Fruit fly (Drosophila melanogaster) whole organism, embryonic: ENCODE data around the gene Pp1alpha-96A.

Source experiments
- Bteb2 ChIP-seq: fragments of 200-800 bp; sonication (Bioruptor generic); optimal IDR thresholded peaks from 2 replicates; lab custom pipeline; 2016; ENCODE audit warnings: missing biosample characterization, missing genetic modification characterization
- CG10654 ChIP-seq: fragments of 200-800 bp; sonication (Bioruptor generic); optimal IDR thresholded peaks from 2 replicates; lab custom pipeline; 2016; ENCODE audit warnings: missing biosample characterization, missing genetic modification characterization
- CG11504 ChIP-seq: fragments of 200-800 bp; sonication (Bioruptor generic); optimal IDR thresholded peaks from 3 replicates; lab custom pipeline; 2019; ENCODE audit warnings: missing biosample characterization, mild to moderate bottlenecking, missing genetic modification characterization, moderate library complexity
- CG12104 ChIP-seq: fragments of 200-800 bp; sonication (Bioruptor generic); optimal IDR thresholded peaks from 3 replicates; lab custom pipeline; 2016; ENCODE audit warnings: missing biosample characterization, missing genetic modification characterization
- CG14441 ChIP-seq: fragments of 200-800 bp; sonication (Bioruptor generic); IDR thresholded peaks from 2 replicates; pipeline ENCODE4 v1.3.6; 2022; ENCODE audit warnings: missing biosample characterization, missing genetic modification characterization
- CG16813 ChIP-seq: fragments of 200-800 bp; sonication (Bioruptor generic); IDR thresholded peaks from 3 replicates; pipeline ENCODE4 v1.3.6; 2022; ENCODE audit warnings: missing biosample characterization, missing genetic modification characterization; ENCODE audit not compliant: partially characterized antibody
- CG17568 ChIP-seq: fragments of 200-800 bp; sonication (Bioruptor generic); optimal IDR thresholded peaks from 2 replicates; lab custom pipeline; 2018; ENCODE audit warnings: missing biosample characterization, mild to moderate bottlenecking, missing genetic modification characterization, moderate library complexity
- CG17612 ChIP-seq: fragments of 200-800 bp; sonication (Bioruptor generic); IDR thresholded peaks from 2 replicates; pipeline ENCODE4 v1.3.6; 2022; ENCODE audit warnings: missing biosample characterization, missing genetic modification characterization
- CG17829 ChIP-seq: fragments of 200-800 bp; optimal IDR thresholded peaks from 2 replicates; lab custom pipeline; 2019; ENCODE audit warnings: missing biosample characterization, mild to moderate bottlenecking, missing genetic modification characterization, moderate library complexity
- CG2120 ChIP-seq: fragments of 200-800 bp; sonication (Bioruptor generic); optimal IDR thresholded peaks from 3 replicates; lab custom pipeline; 2016; ENCODE audit warnings: missing biosample characterization, missing genetic modification characterization
- CG2129 ChIP-seq: fragments of 200-800 bp; sonication (Bioruptor generic); IDR thresholded peaks from 2 replicates; pipeline ENCODE4 v1.3.6; 2022; ENCODE audit warnings: missing biosample characterization, missing genetic modification characterization; ENCODE audit not compliant: partially characterized antibody
- CG2889 ChIP-seq: fragments of 200-800 bp; sonication (Bioruptor generic); IDR thresholded peaks from 3 replicates; pipeline ENCODE4 v1.3.6; 2022; ENCODE audit warnings: missing biosample characterization, missing genetic modification characterization
- CG31441 ChIP-seq: fragments of 200-800 bp; sonication (Bioruptor generic); IDR thresholded peaks from 2 replicates; pipeline ENCODE4 v1.3.6; 2022; ENCODE audit warnings: missing biosample characterization, missing genetic modification characterization
- CG32772 ChIP-seq: fragments of 200-800 bp; sonication (Bioruptor generic); IDR thresholded peaks from 2 replicates; pipeline ENCODE4 v1.3.6; 2022; ENCODE audit warnings: missing biosample characterization, missing genetic modification characterization
- CG4854 ChIP-seq: fragments of 200-800 bp; sonication (Bioruptor generic); optimal IDR thresholded peaks from 2 replicates; lab custom pipeline; 2016; ENCODE audit warnings: missing biosample characterization, missing genetic modification characterization, inconsistent platforms
- CG6813 ChIP-seq: fragments of 200-800 bp; sonication (Bioruptor generic); optimal IDR thresholded peaks from 2 replicates; lab custom pipeline; 2017; ENCODE audit warnings: missing biosample characterization, missing genetic modification characterization, mild to moderate bottlenecking, moderate library complexity, missing genetic modification reagents
- CG7556 ChIP-seq: fragments of 200-800 bp; sonication (Bioruptor generic); optimal IDR thresholded peaks from 2 replicates; lab custom pipeline; 2017; ENCODE audit warnings: missing biosample characterization, mild to moderate bottlenecking, missing genetic modification characterization
- CG7786 ChIP-seq: fragments of 200-800 bp; sonication (Bioruptor generic); optimal IDR thresholded peaks from 2 replicates; lab custom pipeline; 2016; ENCODE audit warnings: missing biosample characterization, missing genetic modification characterization
- Chrac-16 ChIP-seq: fragments of 200-800 bp; sonication (Bioruptor generic); optimal IDR thresholded peaks from 3 replicates; lab custom pipeline; 2016; ENCODE audit warnings: missing biosample characterization, missing genetic modification characterization
- CoRest ChIP-seq: fragments of 200-800 bp; sonication (Bioruptor generic); optimal IDR thresholded peaks from 3 replicates; lab custom pipeline; 2018; ENCODE audit warnings: missing biosample characterization, mild to moderate bottlenecking, missing genetic modification characterization, moderate library complexity
- Dbx ChIP-seq: fragments of 200-800 bp; sonication (Bioruptor generic); IDR thresholded peaks from 3 replicates; pipeline ENCODE4 v1.3.6; 2022; ENCODE audit warnings: missing biosample characterization, missing genetic modification characterization
- Ets65A ChIP-seq: fragments of 200-800 bp; sonication (Bioruptor generic); peaks from one replicate; lab custom pipeline; 2016; ENCODE audit warnings: missing biosample characterization, missing genetic modification characterization
- HLH4C ChIP-seq: fragments of 200-800 bp; sonication (Bioruptor generic); IDR thresholded peaks from 3 replicates; pipeline ENCODE4 v1.3.6; 2022; ENCODE audit warnings: missing biosample characterization, missing genetic modification characterization; ENCODE audit not compliant: partially characterized antibody
- HmgZ ChIP-seq: fragments of 200-800 bp; sonication (Bioruptor generic); optimal IDR thresholded peaks from 2 replicates; lab custom pipeline; 2018; ENCODE audit warnings: missing biosample characterization, mild to moderate bottlenecking, missing genetic modification characterization
- Hr78 ChIP-seq, 2 experiments: fragments of 200-800 bp in 1 of 2; fragments of >200 bp in 1 of 2; sonication (Bioruptor generic) in 1 of 2; optimal IDR thresholded peaks; 2 replicates each; lab custom pipeline; 2017 to 2019; ENCODE audit warnings: missing biosample characterization in 2 of 2, missing genetic modification characterization in 2 of 2, mild to moderate bottlenecking in 1 of 2, moderate library complexity in 1 of 2
- Neu2 ChIP-seq: fragments of 200-800 bp; sonication (Bioruptor generic); optimal IDR thresholded peaks from 3 replicates; lab custom pipeline; 2016; ENCODE audit warnings: missing biosample characterization, missing genetic modification characterization, borderline replicate concordance
- Rx ChIP-seq: fragments of 200-800 bp; sonication (Bioruptor generic); IDR thresholded peaks from 2 replicates; pipeline ENCODE4 v1.3.6; 2022; ENCODE audit warnings: missing biosample characterization, missing genetic modification characterization
- Vsx1 ChIP-seq: fragments of 200-800 bp; sonication (Bioruptor generic); optimal IDR thresholded peaks from 2 replicates; lab custom pipeline; 2017; ENCODE audit warnings: missing biosample characterization, mild to moderate bottlenecking, missing genetic modification characterization, missing genetic modification reagents
- Xbp1 ChIP-seq: fragments of 200-800 bp; sonication (Bioruptor generic); optimal IDR thresholded peaks from 3 replicates; lab custom pipeline; 2016; ENCODE audit warnings: missing biosample characterization, mild to moderate bottlenecking, missing genetic modification characterization
- ash1 ChIP-seq: fragments of 200-800 bp; sonication (Bioruptor generic); optimal IDR thresholded peaks from 2 replicates; lab custom pipeline; 2018; ENCODE audit warnings: missing biosample characterization, mild to moderate bottlenecking, missing genetic modification characterization
- bcd ChIP-seq: fragments of 200-800 bp; sonication (Bioruptor generic); optimal IDR thresholded peaks from 2 replicates; lab custom pipeline; 2017; ENCODE audit warnings: missing biosample characterization, mild to moderate bottlenecking, missing genetic modification characterization
- caup ChIP-seq: fragments of 200-800 bp; sonication (Bioruptor generic); optimal IDR thresholded peaks from 3 replicates; lab custom pipeline; 2017; ENCODE audit warnings: missing biosample characterization, mild to moderate bottlenecking, missing genetic modification characterization, moderate library complexity; ENCODE audit not compliant: severe bottlenecking
- chn ChIP-seq: fragments of 200-800 bp; sonication (Bioruptor generic); optimal IDR thresholded peaks from 2 replicates; lab custom pipeline; 2016; ENCODE audit warnings: missing biosample characterization, missing genetic modification characterization
- cwo ChIP-seq: fragments of 200-800 bp; sonication (Bioruptor generic); optimal IDR thresholded peaks from 3 replicates; lab custom pipeline; 2017; ENCODE audit warnings: missing biosample characterization, missing genetic modification characterization, mild to moderate bottlenecking, moderate library complexity, missing genetic modification reagents
- danr ChIP-seq: fragments of 200-800 bp; sonication (Bioruptor generic); IDR thresholded peaks from 2 replicates; pipeline ENCODE4 v1.3.6; 2022; ENCODE audit warnings: missing biosample characterization, missing genetic modification characterization
- disco-r ChIP-seq: fragments of 200-800 bp; sonication (Bioruptor generic); optimal IDR thresholded peaks from 2 replicates; lab custom pipeline; 2016; ENCODE audit warnings: missing biosample characterization, missing genetic modification characterization
- gcm2 ChIP-seq: fragments of 200-800 bp; sonication (Bioruptor generic); optimal IDR thresholded peaks from 2 replicates; lab custom pipeline; 2016; ENCODE audit warnings: missing biosample characterization, missing genetic modification characterization
- gsb ChIP-seq: fragments of 200-800 bp; sonication (Bioruptor generic); IDR thresholded peaks from 2 replicates; pipeline ENCODE4 v1.3.6; 2022; ENCODE audit warnings: missing biosample characterization, missing genetic modification characterization
- jumu ChIP-seq: fragments of 200-800 bp; sonication (Bioruptor generic); optimal IDR thresholded peaks from 3 replicates; lab custom pipeline; 2016; ENCODE audit warnings: missing biosample characterization, missing genetic modification characterization
- klu ChIP-seq: fragments of 200-800 bp; sonication (Bioruptor generic); IDR thresholded peaks from 2 replicates; pipeline ENCODE4 v1.3.6; 2022; ENCODE audit warnings: missing biosample characterization, missing genetic modification characterization
- kni ChIP-seq: fragments of 200-800 bp; sonication (Bioruptor generic); optimal IDR thresholded peaks from 3 replicates; lab custom pipeline; 2017; ENCODE audit warnings: mild to moderate bottlenecking, missing biosample characterization, missing genetic modification reagents, missing genetic modification characterization
- lab ChIP-seq: fragments of 200-800 bp; sonication (Bioruptor generic); optimal IDR thresholded peaks from 3 replicates; lab custom pipeline; 2017; ENCODE audit warnings: missing biosample characterization, missing genetic modification characterization, mild to moderate bottlenecking, moderate library complexity, missing genetic modification reagents
- nmo ChIP-seq: fragments of 200-800 bp; sonication (Bioruptor generic); optimal IDR thresholded peaks from 2 replicates; lab custom pipeline; 2018; ENCODE audit warnings: missing biosample characterization, mild to moderate bottlenecking, missing genetic modification characterization, moderate library complexity
- org-1 ChIP-seq: fragments of 200-800 bp; sonication (Bioruptor generic); optimal IDR thresholded peaks from 2 replicates; lab custom pipeline; 2017; ENCODE audit warnings: missing biosample characterization, missing genetic modification characterization
- peb ChIP-seq: fragments of 200-800 bp; sonication (Bioruptor generic); IDR thresholded peaks from 2 replicates; pipeline ENCODE4 v1.3.6; 2022; ENCODE audit warnings: missing biosample characterization, missing genetic modification characterization
- ranshi ChIP-seq: fragments of 200-800 bp; sonication (Bioruptor generic); IDR thresholded peaks from 2 replicates; pipeline ENCODE4 v1.3.6; 2022; ENCODE audit warnings: missing biosample characterization, missing genetic modification characterization
- shn ChIP-seq: fragments of 200-800 bp; sonication (Bioruptor generic); optimal IDR thresholded peaks from 3 replicates; lab custom pipeline; 2016; ENCODE audit warnings: missing biosample characterization, missing genetic modification characterization
- sisA ChIP-seq: fragments of 200-800 bp; sonication (Bioruptor generic); IDR thresholded peaks from 2 replicates; pipeline ENCODE4 v1.3.6; 2022; ENCODE audit warnings: missing biosample characterization, missing genetic modification characterization
- ssp ChIP-seq: fragments of 200-800 bp; sonication (Bioruptor generic); IDR thresholded peaks from 2 replicates; pipeline ENCODE4 v1.3.6; 2022; ENCODE audit warnings: missing biosample characterization, missing genetic modification characterization
- ttk ChIP-seq: fragments of 200-800 bp; sonication (Bioruptor generic); IDR thresholded peaks from 2 replicates; pipeline ENCODE4 v2.1.2; 2022; ENCODE audit warnings: missing biosample characterization, missing genetic modification characterization
- vfl ChIP-seq: fragments of 200-800 bp; sonication (Bioruptor generic); optimal IDR thresholded peaks from 2 replicates; lab custom pipeline; 2016; ENCODE audit warnings: missing biosample characterization, missing genetic modification characterization
- zfh2 ChIP-seq: fragments of 200-800 bp; sonication (Bioruptor generic); optimal IDR thresholded peaks from 2 replicates; lab custom pipeline; 2016; ENCODE audit warnings: missing biosample characterization, missing genetic modification characterization

The Pp1alpha-96A gene

dm6 chr3R:24518150-24518580 lies at the start of gene Pp1alpha-96A (continued):
- TF ChIP-seq danr (GFP tag; lab: Robert Waterston, UW) (no peak), disco-r (GFP tag; lab: Kevin White, UChicago) (no peak), Neu2 (GFP tag; lab: Kevin White, UChicago) (peak; percentile 85), ash1 (GFP tag; lab: Kevin White, UChicago) (no peak), klu (GFP tag; lab: Robert Waterston, UW) (no peak), HLH4C (GFP tag; lab: Robert Waterston, UW) (peak; percentile 84), CG11504 (tag; lab: Kevin White, UChicago) (no peak), chn (GFP tag; lab: Kevin White, UChicago) (no peak), CG10654 (GFP tag; lab: Kevin White, UChicago) (no peak), caup (GFP tag; lab: Kevin White, UChicago) (no peak), CG17829 (no peak), Rx (no peak), Bteb2 (GFP tag; lab: Kevin White, UChicago) (peak; percentile 27), sisA (GFP tag; lab: Robert Waterston, UW) (no peak), shn (GFP tag; lab: Kevin White, UChicago) (no peak), gsb (GFP tag; lab: Robert Waterston, UW) (no peak), CG32772 (GFP tag; lab: Robert Waterston, UW) (no peak), CG2120 (peak; percentile 26), Ets65A (GFP tag; lab: Kevin White, UChicago) (no peak), CG17612 (GFP tag; lab: Robert Waterston, UW) (no peak), jumu (no peak), vfl (GFP tag; lab: Kevin White, UChicago) (no peak), CG12104 (no peak), ttk (no peak), gcm2 (GFP tag; lab: Kevin White, UChicago) (peak; percentile 13), CoRest (peak; percentile 16), Dbx (GFP tag; lab: Robert Waterston, UW) (no peak), Hr78 (GFP tag; optimal IDR thresholded peaks at IDR 0.05; lab: Kevin White, UChicago) (no peak), lab (GFP tag; lab: Kevin White, UChicago) (no peak), CG4854 (GFP tag; lab: Kevin White, UChicago) (no peak), bcd (GFP tag; lab: Kevin White, UChicago) (no peak), peb (no peak), ssp (no peak), CG31441 (GFP tag; lab: Robert Waterston, UW) (no peak), CG6813 (GFP tag; lab: Kevin White, UChicago) (no peak), kni (no peak), org-1 (GFP tag; lab: Kevin White, UChicago) (no peak), Xbp1 (peak; percentile 7), cwo (GFP tag; lab: Kevin White, UChicago) (no peak), ranshi (no peak), nmo (GFP tag; lab: Kevin White, UChicago) (peak; percentile 44), HmgZ (tag; lab: Kevin White, UChicago) (peak; percentile 24), CG2889 (GFP tag; lab: Robert Waterston, UW) (no peak), zfh2 (GFP tag; lab: Kevin White, UChicago) (no peak), CG16813 (GFP tag; lab: Robert Waterston, UW) (peak; percentile 87), CG17568 (no peak), CG7556 (GFP tag; lab: Kevin White, UChicago) (no peak), CG14441 (GFP tag; lab: Robert Waterston, UW) (no peak), Vsx1 (GFP tag; lab: Kevin White, UChicago) (no peak), Chrac-16 (GFP tag; lab: Kevin White, UChicago) (no peak), CG2129 (GFP tag; lab: Robert Waterston, UW) (peak; percentile 70), CG7786 (no peak)
